Worm (Caenorhabditis elegans) whole organism, late embryonic: ENCODE data around the gene grl-11.

Experiments
- ama-1 ChIP-seq: fragments of 150-350 bp; optimal IDR thresholded peaks from 2 replicates; lab custom pipeline; 2014
- elt-4 ChIP-seq: sonication (generic microtip); optimal IDR thresholded peaks from 2 replicates; lab custom pipeline; 2016; ENCODE audit warnings: missing genetic modification characterization, missing compliant biosample characterization
- fkh-10 ChIP-seq: fragments of 150-350 bp; optimal IDR thresholded peaks from 2 replicates; lab custom pipeline; 2014; ENCODE audit warnings: missing biosample characterization, missing genetic modification reagents, missing genetic modification characterization
- pat-9 ChIP-seq: fragments of 200-800 bp; sonication (Bioruptor generic); optimal IDR thresholded peaks from 2 replicates; lab custom pipeline; 2018; ENCODE audit warnings: mild to moderate bottlenecking, missing genetic modification characterization, moderate library complexity, missing compliant biosample characterization
- pha-4 ChIP-seq: fragments of 150-350 bp; optimal IDR thresholded peaks from 2 replicates; lab custom pipeline; 2018; ENCODE audit warnings: missing biosample characterization, missing genetic modification reagents, missing genetic modification characterization
- ttx-3 ChIP-seq: sonication (generic microtip); optimal IDR thresholded peaks from 2 replicates; lab custom pipeline; 2016; ENCODE audit warnings: missing genetic modification reagents, missing genetic modification characterization, missing compliant biosample characterization

DNA sequence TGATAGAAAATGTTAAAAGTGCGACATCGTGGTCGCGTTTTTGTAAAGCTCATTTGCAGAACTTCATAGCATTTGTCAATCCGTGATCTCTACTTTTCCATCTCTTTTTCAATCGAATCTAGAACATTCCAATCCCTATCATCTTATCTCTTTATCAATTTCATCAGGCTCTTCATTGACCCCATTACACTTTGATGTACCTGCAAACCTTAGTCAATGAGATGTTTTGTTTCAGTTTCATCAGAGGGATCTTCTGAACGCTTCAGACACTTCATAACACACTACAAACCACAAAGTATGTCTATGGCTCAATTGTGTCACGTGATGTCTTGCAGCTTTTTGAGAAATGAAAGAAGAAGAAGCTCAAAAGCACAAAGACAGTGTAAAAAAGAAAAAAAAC lies 35.0 kb downstream of the grl-11 start:
- TF ChIP-seq fkh-10 (GFP tag; lab: Kevin White, UChicago) (no peak), ama-1 (lab: Kevin White, UChicago) (no peak), pha-4 (tag; lab: Kevin White, UChicago) (no peak), ttx-3 (no peak), elt-4 (tag; lab: Kevin White, UChicago) (no peak), pat-9 (no peak)
